Fruit fly (Drosophila melanogaster) whole organism: ENCODE measurements around the gene mgr.

Experiments used
- EcR ChIP-seq, 2 experiments: fragments of >200 bp; optimal IDR thresholded peaks; 2 replicates each; lab custom pipeline; 2017; ENCODE audit warnings: missing biosample characterization in 2 of 2, missing genetic modification characterization in 2 of 2, missing genetic modification reagents in 2 of 2
- pan ChIP-seq: fragments of >200 bp; optimal IDR thresholded peaks from 2 replicates; lab custom pipeline; 2017

dm6 chr3R:11454210-11454904 lies 44.7 kb upstream of the mgr start:
- TF ChIP-seq pan (lab: Kevin White, UChicago) (no peak), EcR (GFP tag; optimal IDR thresholded peaks at IDR 0.05; lab: Kevin White, UChicago) (no peak)
